Worm (Caenorhabditis elegans): ENCODE data around the gene slr-2.

DNA sequence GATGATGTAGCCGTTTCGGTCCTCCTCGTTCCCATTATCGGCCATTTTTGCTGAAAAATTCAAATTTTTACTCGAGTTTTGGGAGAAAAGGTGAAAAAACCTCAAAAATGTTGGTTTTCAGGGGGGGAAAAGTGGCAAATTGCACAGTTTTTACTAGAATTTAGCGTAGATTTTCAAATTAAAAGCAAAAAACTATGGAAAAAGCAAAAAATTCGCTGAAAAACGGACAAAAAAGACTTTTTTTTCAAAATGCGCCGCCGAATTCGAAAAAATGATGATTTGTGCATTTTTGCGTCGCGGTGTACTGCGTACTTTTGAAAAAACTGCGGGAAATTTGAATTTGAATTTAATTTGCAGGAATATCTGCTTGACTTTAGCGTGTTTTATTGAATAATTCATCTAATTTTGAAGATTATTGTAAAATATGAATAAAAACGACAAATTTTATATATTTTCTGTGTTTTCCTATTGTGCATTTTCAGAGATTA lies 705 bp upstream of the slr-2 start, which contains the start of gene Y59A8B.12:
- no peak for TF ChIP-seq ceh-14 (tag; optimal IDR thresholded peaks at IDR 0.05)
- no peak for TF ChIP-seq pat-9 (tag; optimal IDR thresholded peaks at IDR 0.05)
- no peak for TF ChIP-seq ceh-30 (tag; optimal IDR thresholded peaks at IDR 0.05)
- TF ChIP-seq ceh-48 (tag; optimal IDR thresholded peaks at IDR 0.05): no peak
- TF ChIP-seq hlh-15 (tag; optimal IDR thresholded peaks at IDR 0.05): no peak
- TF ChIP-seq ceh-45 (GFP tag; IDR thresholded peaks at IDR 0.05): no peak
- no peak for TF ChIP-seq hlh-30 (tag; optimal IDR thresholded peaks at IDR 0.05; ENCODE audit: insufficient read depth)
- TF ChIP-seq ama-1 (optimal IDR thresholded peaks at IDR 0.05): no peak
- no peak for TF ChIP-seq ceh-9 (tag; optimal IDR thresholded peaks at IDR 0.05)
- TF ChIP-seq eyg-1 (tag; optimal IDR thresholded peaks at IDR 0.05): no peak

All from whole organism, late embryonic.